Worm (Caenorhabditis elegans) whole organism, L4 larva: Measurements from ENCODE around the gene F49E8.8.

Experiments used
- D1046.2 ChIP-seq: fragments of 200-800 bp; sonication (Bioruptor generic); IDR thresholded peaks from 2 replicates; pipeline ENCODE4 v1.3.6; 2022; ENCODE audit warnings: missing genetic modification characterization, missing compliant biosample characterization
- F10B5.3 ChIP-seq: sonication (generic microtip); optimal IDR thresholded peaks from 2 replicates; lab custom pipeline; 2016; ENCODE audit warnings: mild to moderate bottlenecking, missing genetic modification characterization, missing compliant biosample characterization
- F37D6.2 ChIP-seq: sonication (generic microtip); optimal IDR thresholded peaks from 2 replicates; lab custom pipeline; 2016; ENCODE audit warnings: mild to moderate bottlenecking, missing genetic modification characterization, missing compliant biosample characterization
- F44E2.7 ChIP-seq: fragments of 200-800 bp; sonication (Bioruptor generic); IDR thresholded peaks from 2 replicates; pipeline ENCODE4 v2.1.2; 2022; ENCODE audit warnings: missing genetic modification characterization, missing compliant biosample characterization
- F49E8.2 ChIP-seq: sonication (generic microtip); optimal IDR thresholded peaks from 2 replicates; lab custom pipeline; 2016; ENCODE audit warnings: missing compliant biosample characterization, mild to moderate bottlenecking, missing genetic modification characterization, borderline replicate concordance
- Y48G9A.11 ChIP-seq: fragments of 200-800 bp; sonication (Bioruptor generic); IDR thresholded peaks from 2 replicates; pipeline ENCODE4 v1.3.6; 2022; ENCODE audit warnings: missing genetic modification reagents, missing genetic modification characterization, missing compliant biosample characterization
- ZK337.2 ChIP-seq: fragments of 200-800 bp; sonication (Bioruptor generic); IDR thresholded peaks from 2 replicates; pipeline ENCODE4 v1.3.6; 2022; ENCODE audit warnings: missing genetic modification reagents, missing genetic modification characterization, missing compliant biosample characterization
- ZK546.5 ChIP-seq, 2 experiments: sonication (generic microtip); optimal IDR thresholded peaks; 2 replicates each; lab custom pipeline; 2017; ENCODE audit warnings: missing biosample characterization in 2 of 2, missing genetic modification characterization in 2 of 2
- aha-1 ChIP-seq: fragments of 150-350 bp; peaks from one replicate; lab custom pipeline; 2014; ENCODE audit warnings: missing biosample characterization, missing genetic modification characterization
- arid-1 ChIP-seq: fragments of 200-800 bp; sonication (Bioruptor generic); conservative IDR thresholded peaks from 2 replicates; pipeline ENCODE4 v1.3.6; 2022; ENCODE audit warnings: missing genetic modification reagents, missing genetic modification characterization, missing compliant biosample characterization
- attf-4 ChIP-seq: sonication (generic microtip); optimal IDR thresholded peaks from 3 replicates; lab custom pipeline; 2017; ENCODE audit warnings: missing biosample characterization, missing genetic modification characterization
- ceh-20 ChIP-seq: fragments of 200-800 bp; sonication (Bioruptor generic); IDR thresholded peaks from 2 replicates; pipeline ENCODE4 v1.3.6; 2022; ENCODE audit warnings: missing genetic modification reagents, missing genetic modification characterization, missing compliant biosample characterization
- ceh-28 ChIP-seq: fragments of 150-350 bp; optimal IDR thresholded peaks from 2 replicates; lab custom pipeline; 2014; ENCODE audit warnings: missing biosample characterization, missing genetic modification reagents, missing genetic modification characterization
- daf-12 ChIP-seq: fragments of 150-350 bp; optimal IDR thresholded peaks from 2 replicates; lab custom pipeline; 2014; ENCODE audit warnings: missing biosample characterization, missing genetic modification reagents, missing genetic modification characterization
- daf-16 ChIP-seq, 3 experiments: sonication (generic microtip); optimal IDR thresholded peaks; 2 replicates each; lab custom pipeline; 2016 to 2017; ENCODE audit warnings: missing genetic modification characterization in 3 of 3, missing genetic modification reagents in 3 of 3, mild to moderate bottlenecking in 2 of 3, missing compliant biosample characterization in 2 of 3, missing biosample characterization in 1 of 3, moderate library complexity in 1 of 3
- daf-19 ChIP-seq: fragments of 200-800 bp; sonication (Bioruptor generic); conservative IDR thresholded peaks from 2 replicates; pipeline ENCODE4 v1.3.6; 2022; ENCODE audit warnings: missing genetic modification characterization, missing compliant biosample characterization
- daf-8 ChIP-seq: fragments of 200-800 bp; sonication (Bioruptor generic); IDR thresholded peaks from 2 replicates; pipeline ENCODE4 v1.3.6; 2022; ENCODE audit warnings: missing genetic modification characterization, missing compliant biosample characterization
- dmd-9 ChIP-seq: fragments of 200-800 bp; sonication (Bioruptor generic); IDR thresholded peaks from 2 replicates; pipeline ENCODE4 v1.3.6; 2022; ENCODE audit warnings: missing genetic modification reagents, missing genetic modification characterization, missing compliant biosample characterization
- duxl-1 ChIP-seq: sonication (generic microtip); optimal IDR thresholded peaks from 2 replicates; lab custom pipeline; 2016; ENCODE audit warnings: mild to moderate bottlenecking, missing genetic modification characterization, moderate library complexity, missing compliant biosample characterization; ENCODE audit not compliant: poor library complexity
- dve-1 ChIP-seq: sonication (generic microtip); optimal IDR thresholded peaks from 2 replicates; lab custom pipeline; 2017; ENCODE audit warnings: antibody characterized with exemption, mild to moderate bottlenecking, missing genetic modification characterization, missing compliant biosample characterization; ENCODE audit not compliant: insufficient read depth
- egl-43 ChIP-seq: fragments of 200-800 bp; sonication (Bioruptor generic); IDR thresholded peaks from 2 replicates; pipeline ENCODE4 v1.3.6; 2022; ENCODE audit warnings: missing genetic modification reagents, missing genetic modification characterization, missing compliant biosample characterization
- fkh-10 ChIP-seq: fragments of 150-350 bp; optimal IDR thresholded peaks from 2 replicates; lab custom pipeline; 2014; ENCODE audit warnings: missing biosample characterization, missing genetic modification reagents, missing genetic modification characterization
- hif-1 ChIP-seq, 2 experiments: sonication (generic microtip); optimal IDR thresholded peaks; 2 replicates each; lab custom pipeline; 2016 to 2017; ENCODE audit warnings: missing compliant biosample characterization in 2 of 2, missing genetic modification characterization in 2 of 2, missing genetic modification reagents in 2 of 2, missing genotype in 2 of 2, mild to moderate bottlenecking in 1 of 2
- lim-7 ChIP-seq: fragments of 200-800 bp; sonication (Bioruptor generic); IDR thresholded peaks from 2 replicates; pipeline ENCODE4 v1.3.6; 2022; ENCODE audit warnings: missing genetic modification characterization, missing compliant biosample characterization
- lin-1 ChIP-seq: fragments of 200-800 bp; sonication (Bioruptor generic); IDR thresholded peaks from 2 replicates; pipeline ENCODE4 v1.3.6; 2022; ENCODE audit warnings: missing genetic modification reagents, missing genetic modification characterization, missing compliant biosample characterization
- lin-13 ChIP-seq: fragments of 150-350 bp; optimal IDR thresholded peaks from 2 replicates; lab custom pipeline; 2014; ENCODE audit warnings: missing biosample characterization, missing genetic modification reagents, missing genetic modification characterization
- lir-3 ChIP-seq: sonication (generic microtip); optimal IDR thresholded peaks from 2 replicates; lab custom pipeline; 2016; ENCODE audit warnings: mild to moderate bottlenecking, missing genetic modification characterization, missing compliant biosample characterization
- madf-5 ChIP-seq, 2 experiments: fragments of 200-800 bp; sonication (Bioruptor generic); IDR thresholded peaks; 2 replicates each; pipeline ENCODE4 v1.3.6; 2022; ENCODE audit warnings: missing compliant biosample characterization in 2 of 2, missing genetic modification characterization in 2 of 2
- mdl-1 ChIP-seq, 2 experiments: fragments of 150-350 bp in 1 of 2; sonication (generic microtip) in 1 of 2; optimal IDR thresholded peaks; 2 replicates each; lab custom pipeline; 2014 to 2017; ENCODE audit warnings: missing biosample characterization in 2 of 2, missing genetic modification characterization in 2 of 2
- mdt-29 ChIP-seq: fragments of 200-800 bp; sonication (Bioruptor generic); IDR thresholded peaks from 2 replicates; pipeline ENCODE4 v1.3.6; 2022; ENCODE audit warnings: missing genetic modification reagents, missing genetic modification characterization, missing compliant biosample characterization
- mes-2 ChIP-seq: sonication (generic microtip); optimal IDR thresholded peaks from 2 replicates; lab custom pipeline; 2016; ENCODE audit warnings: missing genotype, mild to moderate bottlenecking, missing genetic modification characterization, missing compliant biosample characterization; ENCODE audit not compliant: poor library complexity, severe bottlenecking
- mxl-2 ChIP-seq: fragments of 200-800 bp; sonication (Bioruptor generic); conservative IDR thresholded peaks from 2 replicates; pipeline ENCODE4 v1.3.6; 2022; ENCODE audit warnings: missing genetic modification reagents, missing genetic modification characterization, missing compliant biosample characterization
- mxl-3 ChIP-seq: fragments of 200-800 bp; sonication (Bioruptor generic); optimal IDR thresholded peaks from 2 replicates; lab custom pipeline; 2018; ENCODE audit warnings: mild to moderate bottlenecking, missing genetic modification characterization, missing compliant biosample characterization
- nhr-10 ChIP-seq: fragments of 150-350 bp; optimal IDR thresholded peaks from 2 replicates; lab custom pipeline; 2014; ENCODE audit warnings: missing biosample characterization, missing genetic modification characterization
- nhr-28 ChIP-seq: fragments of 150-350 bp; optimal IDR thresholded peaks from 2 replicates; lab custom pipeline; 2014; ENCODE audit warnings: missing biosample characterization, missing genetic modification characterization
- nhr-76 ChIP-seq: fragments of 150-350 bp; optimal IDR thresholded peaks from 2 replicates; lab custom pipeline; 2014; ENCODE audit warnings: missing biosample characterization, missing genetic modification characterization
- nhr-77 ChIP-seq: fragments of 150-350 bp; optimal IDR thresholded peaks from 2 replicates; lab custom pipeline; 2014; ENCODE audit warnings: missing biosample characterization, missing genetic modification characterization
- pha-4 ChIP-seq, 2 experiments: fragments of 150-350 bp in 1 of 2; fragments of 200-800 bp in 1 of 2; sonication (Bioruptor generic) in 1 of 2; IDR thresholded peaks in 1 of 2; optimal IDR thresholded peaks in 1 of 2; 2 replicates each; pipeline versions ENCODE4 v1.3.6 to Lab custom; 2014 to 2022; ENCODE audit warnings: missing genetic modification characterization in 2 of 2, missing genetic modification reagents in 2 of 2, missing biosample characterization in 1 of 2, missing compliant biosample characterization in 1 of 2
- rbr-2 ChIP-seq: sonication (generic microtip); optimal IDR thresholded peaks from 2 replicates; lab custom pipeline; 2016; ENCODE audit warnings: missing genotype, missing genetic modification characterization, missing compliant biosample characterization
- saeg-2 ChIP-seq: fragments of 200-800 bp; sonication (Bioruptor generic); IDR thresholded peaks from 2 replicates; pipeline ENCODE4 v1.3.6; 2022; ENCODE audit warnings: missing genetic modification reagents, missing genetic modification characterization, missing compliant biosample characterization
- sdz-12 ChIP-seq: fragments of 200-800 bp; sonication (Bioruptor generic); optimal IDR thresholded peaks from 2 replicates; lab custom pipeline; 2018; ENCODE audit warnings: mild to moderate bottlenecking, missing genetic modification characterization, missing compliant biosample characterization
- skn-1 ChIP-seq: fragments of 150-350 bp; optimal IDR thresholded peaks from 2 replicates; lab custom pipeline; 2014; ENCODE audit warnings: missing biosample characterization, missing genetic modification characterization
- snpc-4 ChIP-seq: fragments of 150-350 bp; optimal IDR thresholded peaks from 2 replicates; lab custom pipeline; 2014; ENCODE audit warnings: missing biosample characterization, missing genetic modification characterization
- spr-3 ChIP-seq: fragments of 200-800 bp; sonication (Bioruptor generic); optimal IDR thresholded peaks from 2 replicates; lab custom pipeline; 2018; ENCODE audit warnings: mild to moderate bottlenecking, missing genetic modification characterization, missing compliant biosample characterization
- tra-1 ChIP-seq: fragments of 200-800 bp; sonication (Bioruptor generic); IDR thresholded peaks from 2 replicates; pipeline ENCODE4 v1.3.6; 2022; ENCODE audit warnings: missing genetic modification reagents, missing genetic modification characterization, missing compliant biosample characterization
- unc-130 ChIP-seq: sonication (generic microtip); optimal IDR thresholded peaks from 2 replicates; lab custom pipeline; 2016; ENCODE audit warnings: missing genetic modification reagents, missing genetic modification characterization, missing compliant biosample characterization
- zfp-2 ChIP-seq: sonication (generic microtip); optimal IDR thresholded peaks from 2 replicates; lab custom pipeline; 2016; ENCODE audit warnings: mild to moderate bottlenecking, missing genetic modification characterization, missing compliant biosample characterization
- zfp-3 ChIP-seq: fragments of 200-800 bp; sonication (Bioruptor generic); conservative IDR thresholded peaks from 2 replicates; pipeline ENCODE4 v1.3.6; 2022; ENCODE audit warnings: missing genetic modification reagents, missing genetic modification characterization, missing compliant biosample characterization
- ztf-11 ChIP-seq: fragments of 150-350 bp; optimal IDR thresholded peaks from 2 replicates; lab custom pipeline; 2014; ENCODE audit warnings: missing biosample characterization, missing genetic modification characterization

Gene F49E8.8

DNA sequence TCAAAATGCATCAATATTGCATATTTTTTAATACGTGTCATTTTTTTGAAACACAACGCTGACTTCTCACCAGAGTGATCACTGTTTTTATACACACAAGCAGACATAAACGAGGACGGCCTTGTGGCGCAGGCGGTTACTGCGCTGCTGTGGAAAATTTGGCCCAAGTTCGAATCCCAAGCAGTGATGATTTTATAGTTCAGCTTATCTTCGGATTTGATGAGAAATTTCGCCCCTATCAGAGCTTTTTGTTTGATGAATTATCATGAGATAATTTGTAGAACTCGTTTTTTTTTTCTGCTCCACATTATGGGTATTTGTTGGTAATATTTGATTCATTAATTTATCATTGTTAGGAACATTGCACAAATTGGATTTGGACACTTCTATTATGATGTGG lies 17.5 kb downstream of the F49E8.8 start (continued):
- TF ChIP-seq F44E2.7 (peak; percentile 97), nhr-76 (tag; lab: Kevin White, UChicago) (no peak), ZK337.2 (GFP tag; lab: Robert Waterston, UW) (peak; percentile 74; the same call in 1 of the 2 replicates), daf-12 (tag; lab: Kevin White, UChicago) (no peak), dmd-9 (GFP tag; lab: Robert Waterston, UW) (peak; percentile 79; the same call in 1 of the 2 replicates), mxl-3 (GFP tag; lab: Kevin White, UChicago) (peak; percentile 82), egl-43 (GFP tag; lab: Robert Waterston, UW) (peak; percentile 98), ztf-11 (tag; lab: Kevin White, UChicago) (no peak), nhr-77 (tag; lab: Kevin White, UChicago) (peak; percentile 4), zfp-2 (tag; lab: Kevin White, UChicago) (peak; percentile 73), daf-19 (GFP tag; lab: Robert Waterston, UW) (no peak; the same call in 1 of the 2 replicates), lim-7 (GFP tag; lab: Robert Waterston, UW) (peak; percentile 100), madf-5 (GFP tag; IDR thresholded peaks at IDR 0.05; lab: Robert Waterston, UW) (peak; percentile 90 to 95), F37D6.2 (peak; percentile 70), aha-1 (tag; lab: Kevin White, UChicago) (peak; percentile 98), mes-2 (tag; lab: Kevin White, UChicago) (peak; percentile 93), attf-4 (tag; lab: Kevin White, UChicago) (peak; percentile 68), arid-1 (no peak; the same call in 1 of the 2 replicates), daf-16 (GFP tag; optimal IDR thresholded peaks at IDR 0.05; lab: Kevin White, UChicago) (peak; percentile 73 to 97), daf-16 (tag; optimal IDR thresholded peaks at IDR 0.05; lab: Kevin White, UChicago) (peak; percentile 82), nhr-28 (peak; percentile 25), lin-1 (GFP tag; lab: Robert Waterston, UW) (peak; percentile 92), ceh-20 (GFP tag; lab: Robert Waterston, UW) (no peak; the same call in none of the 2 replicates), tra-1 (GFP tag; lab: Robert Waterston, UW) (peak; percentile 90), Y48G9A.11 (GFP tag; lab: Robert Waterston, UW) (peak; percentile 89), mdt-29 (GFP tag; lab: Robert Waterston, UW) (peak; percentile 81; the same call in 1 of the 2 replicates), daf-8 (GFP tag; lab: Robert Waterston, UW) (no peak), spr-3 (GFP tag; lab: Kevin White, UChicago) (peak; percentile 83), D1046.2 (GFP tag; lab: Robert Waterston, UW) (peak; percentile 84; the same call in 1 of the 2 replicates), mdl-1 (tag; optimal IDR thresholded peaks at IDR 0.05; lab: Kevin White, UChicago) (peak in 1 of 2 experiments; percentile 21), sdz-12 (GFP tag; lab: Kevin White, UChicago) (peak; percentile 95), nhr-10 (tag; lab: Kevin White, UChicago) (no peak), F49E8.2 (tag; lab: Kevin White, UChicago) (peak; percentile 87), pha-4 (GFP tag; IDR thresholded peaks at IDR 0.05; lab: Robert Waterston, UW) (peak; percentile 95), pha-4 (tag; optimal IDR thresholded peaks at IDR 0.05; lab: Kevin White, UChicago) (no peak), snpc-4 (tag; lab: Kevin White, UChicago) (no peak), F10B5.3 (peak; percentile 81), dve-1 (tag; lab: Kevin White, UChicago) (peak; percentile 89), fkh-10 (GFP tag; lab: Kevin White, UChicago) (no peak), zfp-3 (GFP tag; lab: Robert Waterston, UW) (peak; percentile 84), rbr-2 (tag; lab: Kevin White, UChicago) (peak; percentile 87), saeg-2 (GFP tag; lab: Robert Waterston, UW) (peak; percentile 79), ceh-28 (tag; lab: Kevin White, UChicago) (no peak), duxl-1 (tag; lab: Kevin White, UChicago) (peak; percentile 94), ZK546.5 (tag; optimal IDR thresholded peaks at IDR 0.05; lab: Kevin White, UChicago) (no peak), lir-3 (tag; lab: Kevin White, UChicago) (peak; percentile 85), unc-130 (peak; percentile 95), hif-1 (tag; optimal IDR thresholded peaks at IDR 0.05; lab: Kevin White, UChicago) (peak; percentile 59 to 71), mxl-2 (GFP tag; lab: Robert Waterston, UW) (peak; percentile 80), skn-1 (tag; lab: Kevin White, UChicago) (no peak), lin-13 (peak; percentile 83)
